Worm (Caenorhabditis elegans) whole organism, L1 larva: ENCODE measurements around the gene ins-3.

ENCODE experiments used
- alr-1 ChIP-seq: fragments of 200-800 bp; sonication (Bioruptor generic); optimal IDR thresholded peaks from 2 replicates; lab custom pipeline; 2018; ENCODE audit warnings: borderline replicate concordance, mild to moderate bottlenecking, missing genetic modification characterization, missing compliant biosample characterization
- egl-27 ChIP-seq, 2 experiments: fragments of 150-350 bp in 1 of 2; sonication (generic microtip); optimal IDR thresholded peaks; 3 replicates each; lab custom pipeline; 2017 to 2018; ENCODE audit warnings: missing biosample characterization in 2 of 2, missing genetic modification characterization in 2 of 2, missing genetic modification reagents in 2 of 2
- fkh-10 ChIP-seq: sonication (generic microtip); optimal IDR thresholded peaks from 2 replicates; lab custom pipeline; 2017; ENCODE audit warnings: missing biosample characterization, missing genetic modification reagents, missing genetic modification characterization
- lin-39 ChIP-seq: fragments of 150-350 bp; optimal IDR thresholded peaks from 2 replicates; lab custom pipeline; 2014; ENCODE audit warnings: missing biosample characterization, missing genetic modification reagents, missing genetic modification characterization
- mab-9 ChIP-seq: fragments of 200-800 bp; sonication (Bioruptor generic); IDR thresholded peaks from 2 replicates; pipeline ENCODE4 v1.3.6; 2022; ENCODE audit warnings: missing genetic modification reagents, missing genetic modification characterization, missing compliant biosample characterization
- mef-2 ChIP-seq: fragments of 150-350 bp; optimal IDR thresholded peaks from 2 replicates; lab custom pipeline; 2014; ENCODE audit warnings: missing biosample characterization, missing genetic modification characterization
- nhr-12 ChIP-seq: sonication (generic microtip); optimal IDR thresholded peaks from 2 replicates; lab custom pipeline; 2017; ENCODE audit warnings: missing biosample characterization, missing genetic modification characterization
- nhr-28 ChIP-seq: fragments of 150-350 bp; optimal IDR thresholded peaks from 2 replicates; lab custom pipeline; 2014; ENCODE audit warnings: missing biosample characterization, missing genetic modification characterization
- rnt-1 ChIP-seq: sonication (generic microtip); optimal IDR thresholded peaks from 2 replicates; lab custom pipeline; 2016; ENCODE audit warnings: mild to moderate bottlenecking, missing genetic modification characterization, moderate library complexity, missing compliant biosample characterization
- skn-1 ChIP-seq: fragments of 150-350 bp; optimal IDR thresholded peaks from 2 replicates; lab custom pipeline; 2014; ENCODE audit warnings: missing biosample characterization, missing genetic modification characterization
- snpc-4 ChIP-seq: fragments of 150-350 bp; optimal IDR thresholded peaks from 2 replicates; lab custom pipeline; 2014; ENCODE audit warnings: missing biosample characterization, missing genetic modification characterization
- tbx-2 ChIP-seq: sonication (generic microtip); optimal IDR thresholded peaks from 2 replicates; lab custom pipeline; 2016; ENCODE audit warnings: missing genetic modification characterization, missing compliant biosample characterization
- unc-98 ChIP-seq: fragments of 200-800 bp; sonication (Bioruptor generic); IDR thresholded peaks from 2 replicates; pipeline ENCODE4 v1.3.6; 2022; ENCODE audit warnings: missing genetic modification characterization, missing compliant biosample characterization
- ztf-11 ChIP-seq, 2 experiments: sonication (generic microtip); optimal IDR thresholded peaks; 2 replicates each; lab custom pipeline; 2016 to 2017; ENCODE audit warnings: missing genetic modification characterization in 2 of 2, missing biosample characterization in 1 of 2, missing compliant biosample characterization in 1 of 2

- TF ChIP-seq ztf-11 (tag; optimal IDR thresholded peaks at IDR 0.05; lab: Kevin White, UChicago) (no peak), rnt-1 (tag; lab: Kevin White, UChicago) (no peak), snpc-4 (no peak), fkh-10 (no peak), egl-27 (tag; optimal IDR thresholded peaks at IDR 0.05; lab: Kevin White, UChicago) (no peak), mef-2 (tag; lab: Kevin White, UChicago) (no peak), skn-1 (no peak), mab-9 (GFP tag; lab: Robert Waterston, UW) (no peak), tbx-2 (tag; lab: Kevin White, UChicago) (no peak), unc-98 (GFP tag; lab: Robert Waterston, UW) (no peak), alr-1 (no peak), nhr-12 (tag; lab: Kevin White, UChicago) (no peak), lin-39 (tag; lab: Kevin White, UChicago) (no peak), nhr-28 (no peak)
These were observed 35.1 kb upstream of the ins-3 start for ce11 chrII:6025647-6026046.
